Worm (Caenorhabditis elegans) whole organism, L4 larva: ENCODE measurements around the gene W08E12.4.

Source experiments
- F10B5.3 ChIP-seq: sonication (generic microtip); optimal IDR thresholded peaks from 2 replicates; lab custom pipeline; 2016; ENCODE audit warnings: mild to moderate bottlenecking, missing genetic modification characterization, missing compliant biosample characterization
- F37D6.2 ChIP-seq: sonication (generic microtip); optimal IDR thresholded peaks from 2 replicates; lab custom pipeline; 2016; ENCODE audit warnings: mild to moderate bottlenecking, missing genetic modification characterization, missing compliant biosample characterization
- F49E8.2 ChIP-seq: sonication (generic microtip); optimal IDR thresholded peaks from 2 replicates; lab custom pipeline; 2016; ENCODE audit warnings: missing compliant biosample characterization, mild to moderate bottlenecking, missing genetic modification characterization, borderline replicate concordance
- T20F7.1 ChIP-seq: fragments of 200-800 bp; sonication (Bioruptor generic); optimal IDR thresholded peaks from 2 replicates; lab custom pipeline; 2018; ENCODE audit warnings: mild to moderate bottlenecking, missing genetic modification characterization, missing compliant biosample characterization
- Y105C5A.15 ChIP-seq: fragments of 200-800 bp; sonication (Bioruptor generic); IDR thresholded peaks from 2 replicates; pipeline ENCODE4 v1.3.6; 2022; ENCODE audit warnings: missing genetic modification characterization, missing compliant biosample characterization
- Y5F2A.4 ChIP-seq: fragments of 200-800 bp; sonication (Bioruptor generic); optimal IDR thresholded peaks from 2 replicates; lab custom pipeline; 2018; ENCODE audit warnings: mild to moderate bottlenecking, missing genetic modification characterization, missing compliant biosample characterization
- ZK337.2 ChIP-seq: fragments of 200-800 bp; sonication (Bioruptor generic); IDR thresholded peaks from 2 replicates; pipeline ENCODE4 v1.3.6; 2022; ENCODE audit warnings: missing genetic modification reagents, missing genetic modification characterization, missing compliant biosample characterization
- ZK546.5 ChIP-seq, 2 experiments: sonication (generic microtip); optimal IDR thresholded peaks; 2 replicates each; lab custom pipeline; 2017; ENCODE audit warnings: missing biosample characterization in 2 of 2, missing genetic modification characterization in 2 of 2
- ceh-28 ChIP-seq: fragments of 150-350 bp; optimal IDR thresholded peaks from 2 replicates; lab custom pipeline; 2014; ENCODE audit warnings: missing biosample characterization, missing genetic modification reagents, missing genetic modification characterization
- ces-1 ChIP-seq: fragments of 150-350 bp; sonication (generic microtip); optimal IDR thresholded peaks from 4 replicates; lab custom pipeline; 2014; ENCODE audit warnings: missing biosample characterization, missing genetic modification reagents, missing genetic modification characterization
- cey-2 ChIP-seq: sonication (generic microtip); optimal IDR thresholded peaks from 3 replicates; lab custom pipeline; 2017; ENCODE audit warnings: missing genetic modification characterization, mild to moderate bottlenecking, missing compliant biosample characterization, antibody characterized with exemption, borderline replicate concordance; ENCODE audit not compliant: insufficient read depth
- ctbp-1 ChIP-seq: fragments of 200-800 bp; sonication (Bioruptor generic); IDR thresholded peaks from 2 replicates; pipeline ENCODE4 v1.3.6; 2022; ENCODE audit warnings: missing genetic modification reagents, missing genetic modification characterization, missing compliant biosample characterization
- daf-16 ChIP-seq, 3 experiments: sonication (generic microtip); optimal IDR thresholded peaks; 2 replicates each; lab custom pipeline; 2016 to 2017; ENCODE audit warnings: missing genetic modification characterization in 3 of 3, missing genetic modification reagents in 3 of 3, mild to moderate bottlenecking in 2 of 3, missing compliant biosample characterization in 2 of 3, missing biosample characterization in 1 of 3, moderate library complexity in 1 of 3
- daf-19 ChIP-seq: fragments of 200-800 bp; sonication (Bioruptor generic); conservative IDR thresholded peaks from 2 replicates; pipeline ENCODE4 v1.3.6; 2022; ENCODE audit warnings: missing genetic modification characterization, missing compliant biosample characterization
- dmd-9 ChIP-seq: fragments of 200-800 bp; sonication (Bioruptor generic); IDR thresholded peaks from 2 replicates; pipeline ENCODE4 v1.3.6; 2022; ENCODE audit warnings: missing genetic modification reagents, missing genetic modification characterization, missing compliant biosample characterization
- egl-27 ChIP-seq: sonication (generic microtip); optimal IDR thresholded peaks from 3 replicates; lab custom pipeline; 2017; ENCODE audit warnings: missing biosample characterization, missing genetic modification reagents, missing genetic modification characterization
- fkh-10 ChIP-seq: fragments of 150-350 bp; optimal IDR thresholded peaks from 2 replicates; lab custom pipeline; 2014; ENCODE audit warnings: missing biosample characterization, missing genetic modification reagents, missing genetic modification characterization
- fos-1 ChIP-seq: fragments of 150-350 bp; optimal IDR thresholded peaks from 2 replicates; lab custom pipeline; 2014; ENCODE audit warnings: missing biosample characterization, missing genetic modification characterization
- hif-1 ChIP-seq, 2 experiments: sonication (generic microtip); optimal IDR thresholded peaks; 2 replicates each; lab custom pipeline; 2016 to 2017; ENCODE audit warnings: missing compliant biosample characterization in 2 of 2, missing genetic modification characterization in 2 of 2, missing genetic modification reagents in 2 of 2, missing genotype in 2 of 2, mild to moderate bottlenecking in 1 of 2
- hmg-1.1 ChIP-seq: fragments of 200-800 bp; sonication (Bioruptor generic); IDR thresholded peaks from 2 replicates; pipeline ENCODE4 v1.3.6; 2022; ENCODE audit warnings: missing genetic modification reagents, missing genetic modification characterization, missing compliant biosample characterization
- lin-1 ChIP-seq: fragments of 200-800 bp; sonication (Bioruptor generic); IDR thresholded peaks from 2 replicates; pipeline ENCODE4 v1.3.6; 2022; ENCODE audit warnings: missing genetic modification reagents, missing genetic modification characterization, missing compliant biosample characterization
- lin-38 ChIP-seq: fragments of 200-800 bp; sonication (Bioruptor generic); IDR thresholded peaks from 2 replicates; pipeline ENCODE4 v1.3.6; 2022; ENCODE audit warnings: missing genetic modification reagents, missing genetic modification characterization, missing compliant biosample characterization
- lsy-2 ChIP-seq, 2 experiments: fragments of 150-350 bp in 1 of 2; sonication (generic microtip) in 1 of 2; optimal IDR thresholded peaks; 2 replicates each; lab custom pipeline; 2014 to 2017; ENCODE audit warnings: missing biosample characterization in 2 of 2, missing genetic modification characterization in 2 of 2
- mxl-3 ChIP-seq: fragments of 200-800 bp; sonication (Bioruptor generic); optimal IDR thresholded peaks from 2 replicates; lab custom pipeline; 2018; ENCODE audit warnings: mild to moderate bottlenecking, missing genetic modification characterization, missing compliant biosample characterization
- nhr-102 ChIP-seq: sonication (generic microtip); optimal IDR thresholded peaks from 2 replicates; lab custom pipeline; 2016; ENCODE audit warnings: mild to moderate bottlenecking, missing genetic modification characterization, moderate library complexity, missing compliant biosample characterization
- nhr-11 ChIP-seq: fragments of 150-350 bp; optimal IDR thresholded peaks from 2 replicates; lab custom pipeline; 2014; ENCODE audit warnings: missing biosample characterization, missing genetic modification characterization
- nhr-25 ChIP-seq: sonication (generic microtip); optimal IDR thresholded peaks from 2 replicates; lab custom pipeline; 2017; ENCODE audit warnings: missing genetic modification characterization, mild to moderate bottlenecking, missing compliant biosample characterization, antibody characterized with exemption, moderate library complexity, borderline replicate concordance; ENCODE audit not compliant: insufficient read depth
- nhr-76 ChIP-seq: fragments of 150-350 bp; optimal IDR thresholded peaks from 2 replicates; lab custom pipeline; 2014; ENCODE audit warnings: missing biosample characterization, missing genetic modification characterization
- php-3 ChIP-seq: fragments of 200-800 bp; sonication (Bioruptor generic); IDR thresholded peaks from 2 replicates; pipeline ENCODE4 v1.3.6; 2022; ENCODE audit warnings: missing genetic modification reagents, missing genetic modification characterization, missing compliant biosample characterization
- saeg-2 ChIP-seq: fragments of 200-800 bp; sonication (Bioruptor generic); IDR thresholded peaks from 2 replicates; pipeline ENCODE4 v1.3.6; 2022; ENCODE audit warnings: missing genetic modification reagents, missing genetic modification characterization, missing compliant biosample characterization
- snpc-1.2 ChIP-seq: fragments of 200-800 bp; sonication (Bioruptor generic); IDR thresholded peaks from 2 replicates; pipeline ENCODE4 v1.3.6; 2022; ENCODE audit warnings: missing genetic modification reagents, missing genetic modification characterization, missing compliant biosample characterization
- spr-3 ChIP-seq: fragments of 200-800 bp; sonication (Bioruptor generic); optimal IDR thresholded peaks from 2 replicates; lab custom pipeline; 2018; ENCODE audit warnings: mild to moderate bottlenecking, missing genetic modification characterization, missing compliant biosample characterization
- unc-39 ChIP-seq: sonication (generic microtip); optimal IDR thresholded peaks from 2 replicates; lab custom pipeline; 2017; ENCODE audit warnings: missing biosample characterization, missing genetic modification characterization
- zfp-2 ChIP-seq: sonication (generic microtip); optimal IDR thresholded peaks from 2 replicates; lab custom pipeline; 2016; ENCODE audit warnings: mild to moderate bottlenecking, missing genetic modification characterization, missing compliant biosample characterization
- zfp-3 ChIP-seq: fragments of 200-800 bp; sonication (Bioruptor generic); conservative IDR thresholded peaks from 2 replicates; pipeline ENCODE4 v1.3.6; 2022; ENCODE audit warnings: missing genetic modification reagents, missing genetic modification characterization, missing compliant biosample characterization
- ztf-11 ChIP-seq: fragments of 150-350 bp; optimal IDR thresholded peaks from 2 replicates; lab custom pipeline; 2014; ENCODE audit warnings: missing biosample characterization, missing genetic modification characterization

W08E12.4 gene

ce11 chrIV:3267581-3267980, 34.6 kb upstream of the W08E12.4 start, which contains the start of gene clec-173:
Gene clec-173, minus strand, starts transcription at chrIV:3267681.
- no peak for TF ChIP-seq zfp-3 (GFP tag; lab: Robert Waterston, UW)
- no peak for TF ChIP-seq fos-1 (tag; lab: Kevin White, UChicago)

ce11 chrIV:3271342-3271741, 30.8 kb upstream of the W08E12.4 start:
- no peak for TF ChIP-seq daf-19 (GFP tag; lab: Robert Waterston, UW)
- no peak for TF ChIP-seq F10B5.3 (tag; lab: Kevin White, UChicago)
- no peak for TF ChIP-seq nhr-76 (tag; lab: Kevin White, UChicago)
- TF ChIP-seq mxl-3 (GFP tag; lab: Kevin White, UChicago) = no peak
- no peak for TF ChIP-seq lin-38 (GFP tag; lab: Robert Waterston, UW)
- no peak for TF ChIP-seq ctbp-1 (GFP tag; lab: Robert Waterston, UW)
- no peak for TF ChIP-seq ZK546.5 (tag; optimal IDR thresholded peaks at IDR 0.05; lab: Kevin White, UChicago)
- no peak for TF ChIP-seq lsy-2 (tag; optimal IDR thresholded peaks at IDR 0.05; lab: Kevin White, UChicago)
- TF ChIP-seq Y5F2A.4 = no peak
- TF ChIP-seq nhr-11 (tag; lab: Kevin White, UChicago) = no peak
- no peak for TF ChIP-seq unc-39 (tag; lab: Kevin White, UChicago)
- no peak for TF ChIP-seq egl-27 (tag; lab: Kevin White, UChicago)
- TF ChIP-seq spr-3 = no peak

- no peak for TF ChIP-seq daf-16 (GFP tag; optimal IDR thresholded peaks at IDR 0.05; lab: Kevin White, UChicago)
- no peak for TF ChIP-seq daf-16 (tag; optimal IDR thresholded peaks at IDR 0.05; lab: Kevin White, UChicago)
- no peak for TF ChIP-seq Y105C5A.15
- no peak for TF ChIP-seq spr-3
- no peak for TF ChIP-seq fos-1 (tag; lab: Kevin White, UChicago)
- TF ChIP-seq snpc-1.2 (GFP tag; lab: Robert Waterston, UW) = no peak
- TF ChIP-seq nhr-102 (tag; lab: Kevin White, UChicago) = no peak
- TF ChIP-seq php-3 = no peak
- TF ChIP-seq cey-2 (tag; lab: Kevin White, UChicago) = no peak
- no peak for TF ChIP-seq saeg-2 (GFP tag; lab: Robert Waterston, UW)
- no peak for TF ChIP-seq F37D6.2 (tag; lab: Kevin White, UChicago)
- no peak for TF ChIP-seq F49E8.2 (tag; lab: Kevin White, UChicago)
- TF ChIP-seq ces-1 (GFP tag; lab: Kevin White, UChicago) = no peak
- TF ChIP-seq hmg-1.1 (GFP tag; lab: Robert Waterston, UW) = no peak
- no peak for TF ChIP-seq hif-1 (tag; optimal IDR thresholded peaks at IDR 0.05; lab: Kevin White, UChicago)
- no peak for TF ChIP-seq lsy-2 (tag; optimal IDR thresholded peaks at IDR 0.05; lab: Kevin White, UChicago)
- TF ChIP-seq nhr-25 (tag; lab: Kevin White, UChicago) = no peak
- no peak for TF ChIP-seq T20F7.1 (GFP tag; lab: Kevin White, UChicago)
- no peak for TF ChIP-seq ctbp-1 (GFP tag; lab: Robert Waterston, UW)
- no peak for TF ChIP-seq ztf-11 (tag; lab: Kevin White, UChicago)
These were observed 28.9 kb upstream of the W08E12.4 start, which contains the start of gene T26C12.3 for ce11 chrIV:3273295-3273694. Gene T26C12.3, minus strand, starts transcription at chrIV:3273395.

- TF ChIP-seq fos-1 (tag; lab: Kevin White, UChicago) (no peak), ZK337.2 (GFP tag; lab: Robert Waterston, UW) (0 out of 2 replicates have a peak, but pooled peaks have one; percentile 15)
- TF ChIP-seq, all 104 proteins: peak for 1
These were observed 23.3 kb upstream of the W08E12.4 start for ce11 chrIV:3278822-3279221.

ce11 chrIV:3289237-3289636, 12.9 kb upstream of the W08E12.4 start, which contains the start of gene gcy-23:
Gene gcy-23, minus strand, starts transcription at chrIV:3289337.
- TF ChIP-seq fkh-10 (GFP tag; lab: Kevin White, UChicago) = no peak
- no peak for TF ChIP-seq ceh-28 (tag; lab: Kevin White, UChicago)
- no peak for TF ChIP-seq spr-3
- TF ChIP-seq ctbp-1 (GFP tag; lab: Robert Waterston, UW) = no peak
- no peak for TF ChIP-seq ztf-11 (tag; lab: Kevin White, UChicago)
- no peak for TF ChIP-seq ZK337.2 (GFP tag; lab: Robert Waterston, UW)
- TF ChIP-seq dmd-9 (GFP tag; lab: Robert Waterston, UW) = no peak
- TF ChIP-seq F37D6.2 (tag; lab: Kevin White, UChicago) = no peak
- TF ChIP-seq zfp-2 (tag; lab: Kevin White, UChicago) = no peak
- no peak for TF ChIP-seq lin-1
